Fruit fly (Drosophila melanogaster) whole organism, prepupa: ENCODE results near the gene hid.

ENCODE experiments used
- Blimp-1 ChIP-seq: fragments of 200-800 bp; sonication (Bioruptor generic); optimal IDR thresholded peaks from 3 replicates; lab custom pipeline; 2017; ENCODE audit warnings: missing biosample characterization, missing genetic modification characterization, mild to moderate bottlenecking, moderate library complexity, missing genetic modification reagents
- CG10631 ChIP-seq: fragments of 200-800 bp; sonication (Bioruptor generic); optimal IDR thresholded peaks from 2 replicates; lab custom pipeline; 2016; ENCODE audit warnings: missing biosample characterization, missing genetic modification characterization
- CG10669 ChIP-seq: fragments of 200-800 bp; sonication (Bioruptor generic); optimal IDR thresholded peaks from 3 replicates; lab custom pipeline; 2018; ENCODE audit warnings: missing biosample characterization, mild to moderate bottlenecking, missing genetic modification characterization, moderate library complexity
- CG11762 ChIP-seq: fragments of 200-800 bp; sonication (Bioruptor generic); optimal IDR thresholded peaks from 3 replicates; lab custom pipeline; 2016; ENCODE audit warnings: missing biosample characterization, missing genetic modification characterization; ENCODE audit not compliant: insufficient read depth
- CG1621 ChIP-seq: fragments of 200-800 bp; sonication (Bioruptor generic); optimal IDR thresholded peaks from 3 replicates; lab custom pipeline; 2018; ENCODE audit warnings: missing biosample characterization, mild to moderate bottlenecking, missing genetic modification characterization
- CG16779 ChIP-seq: fragments of 200-800 bp; sonication (Bioruptor generic); optimal IDR thresholded peaks from 3 replicates; lab custom pipeline; 2017; ENCODE audit warnings: missing biosample characterization, mild to moderate bottlenecking, missing genetic modification characterization
- CG3032 ChIP-seq: fragments of 200-800 bp; optimal IDR thresholded peaks from 2 replicates; lab custom pipeline; 2019; ENCODE audit warnings: missing biosample characterization, mild to moderate bottlenecking, missing genetic modification characterization, moderate library complexity
- CG31627 ChIP-seq: fragments of 200-800 bp; sonication (Bioruptor generic); optimal IDR thresholded peaks from 3 replicates; lab custom pipeline; 2016; ENCODE audit warnings: missing biosample characterization, missing genetic modification characterization
- CG32006 ChIP-seq: fragments of 200-800 bp; sonication (Bioruptor generic); optimal IDR thresholded peaks from 3 replicates; lab custom pipeline; 2017; ENCODE audit warnings: missing biosample characterization, mild to moderate bottlenecking, missing genetic modification characterization
- CG4318 ChIP-seq: fragments of 200-800 bp; sonication (Bioruptor generic); optimal IDR thresholded peaks from 3 replicates; lab custom pipeline; 2017; ENCODE audit warnings: missing biosample characterization, mild to moderate bottlenecking, missing genetic modification characterization
- CG6163 ChIP-seq: fragments of 200-800 bp; sonication (Bioruptor generic); IDR thresholded peaks from 3 replicates; pipeline ENCODE4 v1.3.6; 2022; ENCODE audit warnings: missing biosample characterization, missing genetic modification characterization
- CG6276 ChIP-seq: fragments of 200-800 bp; sonication (Bioruptor generic); optimal IDR thresholded peaks from 2 replicates; lab custom pipeline; 2017; ENCODE audit warnings: missing biosample characterization, mild to moderate bottlenecking, missing genetic modification characterization
- CG6792 ChIP-seq: fragments of 200-800 bp; sonication (Bioruptor generic); optimal IDR thresholded peaks from 3 replicates; lab custom pipeline; 2016; ENCODE audit warnings: missing biosample characterization, missing genetic modification characterization
- CG6808 ChIP-seq: fragments of 200-800 bp; sonication (Bioruptor generic); optimal IDR thresholded peaks from 3 replicates; lab custom pipeline; 2017; ENCODE audit warnings: missing biosample characterization, missing genetic modification characterization, mild to moderate bottlenecking, moderate library complexity, missing genetic modification reagents
- CG7368 ChIP-seq: fragments of 200-800 bp; sonication (Bioruptor generic); optimal IDR thresholded peaks from 3 replicates; lab custom pipeline; 2016; ENCODE audit warnings: missing biosample characterization, missing genetic modification characterization
- CG8119 ChIP-seq: fragments of 200-800 bp; sonication (Bioruptor generic); IDR thresholded peaks from 3 replicates; pipeline ENCODE4 v1.3.6; 2022; ENCODE audit warnings: missing biosample characterization, missing genetic modification characterization
- CG8319 ChIP-seq: fragments of 200-800 bp; sonication (Bioruptor generic); optimal IDR thresholded peaks from 3 replicates; lab custom pipeline; 2016; ENCODE audit warnings: missing biosample characterization, missing genetic modification characterization
- CG8632 ChIP-seq: fragments of 200-800 bp; sonication (Bioruptor generic); optimal IDR thresholded peaks from 3 replicates; lab custom pipeline; 2016; ENCODE audit warnings: missing biosample characterization, missing genetic modification characterization
- CG9139 ChIP-seq: fragments of 200-800 bp; sonication (Bioruptor generic); optimal IDR thresholded peaks from 3 replicates; lab custom pipeline; 2017; ENCODE audit warnings: missing biosample characterization, mild to moderate bottlenecking, missing genetic modification characterization
- Eip75B ChIP-seq: fragments of 200-800 bp; sonication (Bioruptor generic); optimal IDR thresholded peaks from 3 replicates; lab custom pipeline; 2016; ENCODE audit warnings: missing biosample characterization, missing genetic modification characterization
- Eip78C ChIP-seq: fragments of 200-800 bp; sonication (Bioruptor generic); peaks from one replicate; lab custom pipeline; 2016; ENCODE audit warnings: missing biosample characterization, missing genetic modification characterization
- Ets21C ChIP-seq: fragments of 200-800 bp; sonication (Bioruptor generic); optimal IDR thresholded peaks from 3 replicates; lab custom pipeline; 2016; ENCODE audit warnings: missing biosample characterization, missing genetic modification characterization
- Ets96B ChIP-seq: fragments of 200-800 bp; optimal IDR thresholded peaks from 2 replicates; lab custom pipeline; 2019; ENCODE audit warnings: missing biosample characterization, mild to moderate bottlenecking, missing genetic modification characterization, moderate library complexity
- Gug ChIP-seq: fragments of 200-800 bp; sonication (Bioruptor generic); IDR thresholded peaks from 2 replicates; pipeline ENCODE4 v1.3.6; 2022; ENCODE audit warnings: missing biosample characterization, missing genetic modification characterization
- Hr38 ChIP-seq: sonication (Bioruptor generic); optimal IDR thresholded peaks from 2 replicates; lab custom pipeline; 2016; ENCODE audit warnings: missing biosample characterization, missing genetic modification characterization
- Hr39 ChIP-seq: fragments of 200-800 bp; sonication (Bioruptor generic); optimal IDR thresholded peaks from 2 replicates; lab custom pipeline; 2016; ENCODE audit warnings: missing biosample characterization, missing genetic modification characterization
- Hr4 ChIP-seq: fragments of 200-800 bp; sonication (Bioruptor generic); optimal IDR thresholded peaks from 3 replicates; lab custom pipeline; 2016; ENCODE audit warnings: missing biosample characterization, missing genetic modification characterization
- Lpt ChIP-seq: fragments of 200-800 bp; sonication (Bioruptor generic); optimal IDR thresholded peaks from 3 replicates; lab custom pipeline; 2016; ENCODE audit warnings: missing biosample characterization, missing genetic modification characterization
- OdsH ChIP-seq: fragments of 200-800 bp; sonication (Bioruptor generic); optimal IDR thresholded peaks from 3 replicates; lab custom pipeline; 2016; ENCODE audit warnings: missing biosample characterization, missing genetic modification characterization
- Smox ChIP-seq: fragments of 200-800 bp; sonication (Bioruptor generic); optimal IDR thresholded peaks from 3 replicates; lab custom pipeline; 2016; ENCODE audit warnings: missing biosample characterization, missing genetic modification characterization
- Sox14 ChIP-seq: fragments of 200-800 bp; sonication (Bioruptor generic); optimal IDR thresholded peaks from 3 replicates; lab custom pipeline; 2016; ENCODE audit warnings: missing biosample characterization, missing genetic modification characterization
- Sox15 ChIP-seq: fragments of 200-800 bp; sonication (Bioruptor generic); optimal IDR thresholded peaks from 3 replicates; lab custom pipeline; 2016; ENCODE audit warnings: missing biosample characterization, missing genetic modification characterization
- achi ChIP-seq: fragments of 200-800 bp; sonication (Bioruptor generic); optimal IDR thresholded peaks from 3 replicates; lab custom pipeline; 2016; ENCODE audit warnings: missing biosample characterization, missing genetic modification characterization
- acj6 ChIP-seq: fragments of 200-800 bp; sonication (Bioruptor generic); optimal IDR thresholded peaks from 3 replicates; lab custom pipeline; 2016; ENCODE audit warnings: missing biosample characterization, missing genetic modification characterization
- cyc ChIP-seq: fragments of 200-800 bp; sonication (Bioruptor generic); optimal IDR thresholded peaks from 3 replicates; lab custom pipeline; 2016; ENCODE audit warnings: missing biosample characterization, missing genetic modification characterization
- dac ChIP-seq: fragments of 200-800 bp; sonication (Bioruptor generic); optimal IDR thresholded peaks from 2 replicates; lab custom pipeline; 2017; ENCODE audit warnings: missing biosample characterization, mild to moderate bottlenecking, missing genetic modification characterization
- eg ChIP-seq: fragments of 200-800 bp; sonication (Bioruptor generic); IDR thresholded peaks from 3 replicates; pipeline ENCODE4 v1.3.6; 2022; ENCODE audit warnings: missing biosample characterization, missing genetic modification characterization
- fd59A ChIP-seq: fragments of 200-800 bp; sonication (Bioruptor generic); optimal IDR thresholded peaks from 2 replicates; lab custom pipeline; 2017; ENCODE audit warnings: missing biosample characterization, mild to moderate bottlenecking, missing genetic modification characterization, missing genetic modification reagents
- fd85E ChIP-seq: fragments of 200-800 bp; sonication (Bioruptor generic); optimal IDR thresholded peaks from 3 replicates; lab custom pipeline; 2016; ENCODE audit warnings: missing biosample characterization, missing genetic modification characterization
- lz ChIP-seq: fragments of 200-800 bp; sonication (Bioruptor generic); optimal IDR thresholded peaks from 3 replicates; lab custom pipeline; 2016; ENCODE audit warnings: missing biosample characterization, missing genetic modification characterization
- net ChIP-seq: fragments of 200-800 bp; sonication (Bioruptor generic); optimal IDR thresholded peaks from 3 replicates; lab custom pipeline; 2016; ENCODE audit warnings: missing biosample characterization, missing genetic modification characterization
- pdm3 ChIP-seq: fragments of 200-800 bp; sonication (Bioruptor generic); optimal IDR thresholded peaks from 3 replicates; lab custom pipeline; 2016; ENCODE audit warnings: missing biosample characterization, missing genetic modification characterization
- salr ChIP-seq, 2 experiments: fragments of 200-800 bp; sonication (Bioruptor generic); optimal IDR thresholded peaks; 3 replicates each; lab custom pipeline; 2016 to 2018; ENCODE audit warnings: missing biosample characterization in 2 of 2, missing genetic modification characterization in 2 of 2, mild to moderate bottlenecking in 1 of 2
- spab ChIP-seq: fragments of 200-800 bp; sonication (Bioruptor generic); optimal IDR thresholded peaks from 2 replicates; lab custom pipeline; 2017; ENCODE audit warnings: missing biosample characterization, mild to moderate bottlenecking, missing genetic modification characterization, missing genetic modification reagents
- ss ChIP-seq, 2 experiments: fragments of 200-800 bp; sonication (Bioruptor generic); optimal IDR thresholded peaks; 2 replicates in 1 of 2; 3 replicates in 1 of 2; lab custom pipeline; 2017 to 2018; ENCODE audit warnings: mild to moderate bottlenecking in 2 of 2, missing biosample characterization in 2 of 2, missing genetic modification characterization in 2 of 2, moderate library complexity in 1 of 2
- svp ChIP-seq: fragments of 200-800 bp; sonication (Bioruptor generic); peaks from one replicate; lab custom pipeline; 2016; ENCODE audit warnings: missing biosample characterization, missing genetic modification characterization
- vri ChIP-seq: fragments of 200-800 bp; sonication (Bioruptor generic); optimal IDR thresholded peaks from 3 replicates; lab custom pipeline; 2016; ENCODE audit warnings: missing biosample characterization, mild to moderate bottlenecking, missing genetic modification characterization

The hid gene

dm6 chr3L:18191555-18192135 lies 6.2 kb upstream of the hid start (continued):
- no peak for TF ChIP-seq vri (GFP tag; lab: Kevin White, UChicago)
- no peak for TF ChIP-seq lz (GFP tag; lab: Kevin White, UChicago)
- TF ChIP-seq Smox (GFP tag; lab: Kevin White, UChicago): no peak
- no peak for TF ChIP-seq CG8119 (GFP tag; lab: Robert Waterston, UW)
- no peak for TF ChIP-seq CG10669 (GFP tag; lab: Kevin White, UChicago)
- no peak for TF ChIP-seq CG1621 (tag; lab: Kevin White, UChicago)
- TF ChIP-seq spab: no peak
- no peak for TF ChIP-seq Sox15 (GFP tag; lab: Kevin White, UChicago)

dm6 chr3L:18190484-18191220 lies 5.2 kb upstream of the hid start:
- TF ChIP-seq CG6808 (GFP tag; lab: Kevin White, UChicago): peak; percentile 90
- peak; percentile 97 for TF ChIP-seq Hr39 (GFP tag; lab: Kevin White, UChicago)
- peak; percentile 97 for TF ChIP-seq CG31627
- peak; percentile 95 for TF ChIP-seq Ets96B (tag; lab: Kevin White, UChicago)
- TF ChIP-seq Hr38 (GFP tag; lab: Kevin White, UChicago): no peak
- peak; percentile 88 for TF ChIP-seq CG16779 (tag; lab: Kevin White, UChicago)
- peak; percentile 92 for TF ChIP-seq salr (GFP tag; optimal IDR thresholded peaks at IDR 0.05; lab: Kevin White, UChicago)
- peak; percentile 92 for TF ChIP-seq fd59A (GFP tag; lab: Kevin White, UChicago)
- TF ChIP-seq CG3032 (tag; lab: Kevin White, UChicago): peak; percentile 94
- peak; percentile 80 for TF ChIP-seq CG4318 (GFP tag; lab: Kevin White, UChicago)
- peak; percentile 96 for TF ChIP-seq acj6
- TF ChIP-seq CG9139 (GFP tag; lab: Kevin White, UChicago): peak; percentile 86
- peak; percentile 91 for TF ChIP-seq CG8632 (GFP tag; lab: Kevin White, UChicago)
- peak; percentile 96 for TF ChIP-seq cyc (GFP tag; lab: Kevin White, UChicago)
- TF ChIP-seq lz (GFP tag; lab: Kevin White, UChicago): peak; percentile 97
- peak; percentile 85 for TF ChIP-seq Sox15 (GFP tag; lab: Kevin White, UChicago)
- peak; percentile 94 for TF ChIP-seq CG10669 (GFP tag; lab: Kevin White, UChicago)
- peak; percentile 73 for TF ChIP-seq CG6276
- peak; percentile 83 for TF ChIP-seq CG11762 (GFP tag; lab: Kevin White, UChicago)
- peak; percentile 81 for TF ChIP-seq Hr4 (GFP tag; lab: Kevin White, UChicago)
- peak; percentile 97 for TF ChIP-seq Eip75B
- TF ChIP-seq net: peak; percentile 92
- TF ChIP-seq CG10631 (GFP tag; lab: Kevin White, UChicago): peak; percentile 98
- peak; percentile 87 for TF ChIP-seq CG8119 (GFP tag; lab: Robert Waterston, UW)
- TF ChIP-seq fd85E (GFP tag; lab: Kevin White, UChicago): peak; percentile 77
- TF ChIP-seq svp: peak; percentile 98
- peak; percentile 86 to 91 for TF ChIP-seq ss (GFP tag; optimal IDR thresholded peaks at IDR 0.05; lab: Kevin White, UChicago)
- TF ChIP-seq Ets21C: peak; percentile 94
- TF ChIP-seq CG7368 (GFP tag; lab: Kevin White, UChicago): peak; percentile 94
- TF ChIP-seq CG32006 (GFP tag; lab: Kevin White, UChicago): peak; percentile 87
- TF ChIP-seq Eip78C (GFP tag; lab: Kevin White, UChicago): peak; percentile 99
- peak; percentile 89 for TF ChIP-seq Lpt (GFP tag; lab: Kevin White, UChicago)
- TF ChIP-seq achi: peak; percentile 94
- TF ChIP-seq CG6163 (GFP tag; lab: Robert Waterston, UW): peak; percentile 96
- TF ChIP-seq CG6792: peak; percentile 96
- TF ChIP-seq eg (GFP tag; lab: Robert Waterston, UW): peak; percentile 85
- TF ChIP-seq CG8319 (GFP tag; lab: Kevin White, UChicago): peak; percentile 88
- TF ChIP-seq Gug (GFP tag; lab: Robert Waterston, UW): peak; percentile 86
- TF ChIP-seq spab: peak; percentile 92
- peak; percentile 90 for TF ChIP-seq vri (GFP tag; lab: Kevin White, UChicago)
- TF ChIP-seq Sox14 (GFP tag; lab: Kevin White, UChicago): peak; percentile 98
- TF ChIP-seq pdm3: peak; percentile 96
- peak; percentile 95 for TF ChIP-seq OdsH (GFP tag; lab: Kevin White, UChicago)
- TF ChIP-seq Blimp-1 (GFP tag; lab: Kevin White, UChicago): peak; percentile 87
- peak; percentile 69 for TF ChIP-seq dac
